Fruit fly (Drosophila melanogaster): ENCODE results near the gene Lk6.

Lk6 gene

DNA sequence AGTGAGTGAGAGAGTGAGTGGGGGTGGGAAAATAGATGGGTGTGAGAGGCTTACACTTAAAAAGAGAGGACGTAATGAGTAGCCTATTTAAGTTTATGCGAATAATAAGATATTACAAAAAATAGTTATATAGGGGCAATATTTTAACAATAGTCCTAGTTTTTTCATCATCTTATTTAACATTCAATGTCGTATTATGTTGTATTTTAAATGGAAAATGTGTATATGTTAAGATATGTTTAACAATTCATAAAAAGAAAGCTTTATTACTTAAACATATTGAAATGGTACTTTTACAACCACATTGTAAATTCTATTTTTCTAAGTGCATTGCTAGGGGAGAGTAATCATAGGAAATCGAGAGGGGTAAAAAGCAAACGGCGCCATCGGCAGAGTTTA lies 9.7 kb upstream of the Lk6 start (continued):
- TF ChIP-seq MTF-1 (GFP tag; optimal IDR thresholded peaks at IDR 0.05; ENCODE audit: borderline replicate concordance) (no peak), CG8290 (GFP tag; optimal IDR thresholded peaks at IDR 0.05) (peak; percentile 19), CG8290 (tag; optimal IDR thresholded peaks at IDR 0.05) (no peak), cg (GFP tag; optimal IDR thresholded peaks at IDR 0.05) (no peak), D19A (tag; optimal IDR thresholded peaks at IDR 0.05) (peak; percentile 80), CG11560 (tag; IDR thresholded peaks at IDR 0.05) (no peak), CG15479 (GFP tag; optimal IDR thresholded peaks at IDR 0.05) (no peak), CG9215 (GFP tag; IDR thresholded peaks at IDR 0.05) (peak; percentile 54; the same call in 1 of the 2 replicates), CG10366 (GFP tag; IDR thresholded peaks at IDR 0.05) (no peak), Poxn (GFP tag; IDR thresholded peaks at IDR 0.05) (no peak), Lhr (GFP tag; optimal IDR thresholded peaks at IDR 0.05) (no peak), Kr (GFP tag; optimal IDR thresholded peaks at IDR 0.05) (no peak), Meics (GFP tag; optimal IDR thresholded peaks at IDR 0.05) (peak; percentile 81), Ets97D (GFP tag; optimal IDR thresholded peaks at IDR 0.05) (no peak), Trl (optimal IDR thresholded peaks at IDR 0.05) (no peak), Trl (GFP tag; optimal IDR thresholded peaks at IDR 0.05) (no peak), CG9437 (GFP tag; optimal IDR thresholded peaks at IDR 0.05) (peak; percentile 64), Xrp1 (GFP tag; IDR thresholded peaks at IDR 0.05) (peak; percentile 73; the same call in 1 of the 2 replicates), cato (GFP tag; optimal IDR thresholded peaks at IDR 0.05; ENCODE audit: borderline replicate concordance) (no peak), CG6854 (GFP tag; optimal IDR thresholded peaks at IDR 0.05) (peak; percentile 73), lola (GFP tag; optimal IDR thresholded peaks at IDR 0.05) (peak in 1 of 3 experiments; percentile 86), wor (GFP tag; IDR thresholded peaks at IDR 0.05) (0 out of 2 replicates have a peak, but pooled peaks have one; percentile 23), maf-S (GFP tag; optimal IDR thresholded peaks at IDR 0.05) (no peak), CG17912 (GFP tag; optimal IDR thresholded peaks at IDR 0.05) (no peak), CG2199 (GFP tag; IDR thresholded peaks at IDR 0.05) (no peak), repo (GFP tag; optimal IDR thresholded peaks at IDR 0.05) (no peak), esg (GFP tag; conservative IDR thresholded peaks at IDR 0.05) (peak; percentile 55), tll (GFP tag; optimal IDR thresholded peaks at IDR 0.05) (no peak), Hr51 (GFP tag; optimal IDR thresholded peaks at IDR 0.05) (peak in 1 of 2 experiments; percentile 82), kay (GFP tag; optimal IDR thresholded peaks at IDR 0.05) (peak; percentile 1), CG9876 (GFP tag; optimal IDR thresholded peaks at IDR 0.05) (no peak), Bdp1 (GFP tag; optimal IDR thresholded peaks at IDR 0.05) (no peak), Eip74EF (GFP tag; optimal IDR thresholded peaks at IDR 0.05) (peak in 1 of 2 experiments; percentile 61), NfI (GFP tag; optimal IDR thresholded peaks at IDR 0.05) (peak; percentile 41), zen2 (GFP tag; IDR thresholded peaks at IDR 0.05; ENCODE audit: partially characterized antibody) (no peak), Dek (tag; optimal IDR thresholded peaks at IDR 0.05) (peak; percentile 75), CG4707 (GFP tag; optimal IDR thresholded peaks at IDR 0.05) (no peak), kah (GFP tag; optimal IDR thresholded peaks at IDR 0.05) (no peak), Atf6 (GFP tag; IDR thresholded peaks at IDR 0.05) (peak; percentile 73), Mes4 (GFP tag; optimal IDR thresholded peaks at IDR 0.05) (no peak), CG3838 (GFP tag; optimal IDR thresholded peaks at IDR 0.05) (no peak), dati (GFP tag; IDR thresholded peaks at IDR 0.05) (no peak), sug (tag; optimal IDR thresholded peaks at IDR 0.05) (peak; percentile 73), CG31388 (GFP tag; optimal IDR thresholded peaks at IDR 0.05) (no peak), Nf-YB (GFP tag; optimal IDR thresholded peaks at IDR 0.05) (peak; percentile 63), btn (GFP tag; optimal IDR thresholded peaks at IDR 0.05) (no peak), Nf-YC (tag; optimal IDR thresholded peaks at IDR 0.05) (peak; percentile 68), CG33557 (GFP tag; optimal IDR thresholded peaks at IDR 0.05) (peak; percentile 75), aop (GFP tag; IDR thresholded peaks at IDR 0.05) (no peak), Dref (GFP tag; IDR thresholded peaks at IDR 0.05) (no peak), Abd-B (GFP tag; optimal IDR thresholded peaks at IDR 0.05) (peak; percentile 54)
